Worm (Caenorhabditis elegans) whole organism, young adult: ENCODE measurements around the gene Y45F10B.13.

Experiments used
- B0261.1 ChIP-seq: sonication (generic microtip); optimal IDR thresholded peaks from 2 replicates; lab custom pipeline; 2016; ENCODE audit warnings: mild to moderate bottlenecking, missing genetic modification characterization, moderate library complexity, missing compliant biosample characterization
- B0336.3 ChIP-seq: fragments of 200-800 bp; sonication (Bioruptor generic); IDR thresholded peaks from 2 replicates; pipeline ENCODE4 v1.3.6; 2022; ENCODE audit warnings: missing genetic modification characterization, missing compliant biosample characterization
- C17E4.6 ChIP-seq: fragments of 200-800 bp; sonication (Bioruptor generic); IDR thresholded peaks from 2 replicates; pipeline ENCODE4 v1.3.6; 2022; ENCODE audit warnings: missing genetic modification reagents, missing genetic modification characterization, missing compliant biosample characterization
- D2030.7 ChIP-seq: fragments of 200-800 bp; sonication (Bioruptor generic); IDR thresholded peaks from 2 replicates; pipeline ENCODE4 v1.3.6; 2022; ENCODE audit warnings: missing genetic modification reagents, missing genetic modification characterization, missing compliant biosample characterization
- F23B12.7 ChIP-seq: sonication (generic microtip); optimal IDR thresholded peaks from 2 replicates; lab custom pipeline; 2017; ENCODE audit warnings: missing genetic modification characterization, mild to moderate bottlenecking, missing compliant biosample characterization, antibody characterized with exemption, moderate library complexity; ENCODE audit not compliant: insufficient read depth
- F33H1.4 ChIP-seq: fragments of 200-800 bp; sonication (Bioruptor generic); IDR thresholded peaks from 2 replicates; pipeline ENCODE4 v1.3.6; 2022; ENCODE audit warnings: missing genetic modification reagents, missing genetic modification characterization, missing compliant biosample characterization
- F37B4.10 ChIP-seq: fragments of 200-800 bp; sonication (Bioruptor generic); IDR thresholded peaks from 2 replicates; pipeline ENCODE4 v1.3.6; 2022; ENCODE audit warnings: missing genetic modification characterization, missing compliant biosample characterization
- F49E8.2 ChIP-seq: sonication (generic microtip); optimal IDR thresholded peaks from 3 replicates; lab custom pipeline; 2017; ENCODE audit warnings: missing genetic modification characterization, mild to moderate bottlenecking, missing compliant biosample characterization, antibody characterized with exemption, moderate library complexity; ENCODE audit not compliant: insufficient read depth
- F55B11.4 ChIP-seq: sonication (generic microtip); optimal IDR thresholded peaks from 2 replicates; lab custom pipeline; 2016; ENCODE audit warnings: missing compliant biosample characterization, missing genetic modification characterization, borderline replicate concordance; ENCODE audit not compliant: insufficient read depth
- T26A5.8 ChIP-seq: sonication (generic microtip); optimal IDR thresholded peaks from 2 replicates; lab custom pipeline; 2016; ENCODE audit warnings: missing genetic modification characterization, missing compliant biosample characterization
- Y53F4B.3 ChIP-seq: fragments of 200-800 bp; sonication (Bioruptor generic); IDR thresholded peaks from 2 replicates; pipeline ENCODE4 v1.3.6; 2022; ENCODE audit warnings: missing genetic modification reagents, missing genetic modification characterization, missing compliant biosample characterization
- Y53G8AR.9 ChIP-seq: fragments of 200-800 bp; sonication (Bioruptor generic); conservative IDR thresholded peaks from 2 replicates; pipeline ENCODE4 v1.3.6; 2022; ENCODE audit warnings: missing genetic modification reagents, missing genetic modification characterization, missing compliant biosample characterization
- Y56A3A.18 ChIP-seq: fragments of 200-800 bp; sonication (Bioruptor generic); IDR thresholded peaks from 2 replicates; pipeline ENCODE4 v1.3.6; 2022; ENCODE audit warnings: missing genetic modification reagents, missing genetic modification characterization, missing compliant biosample characterization
- Y95B8A.8 ChIP-seq: fragments of 200-800 bp; sonication (Bioruptor generic); IDR thresholded peaks from 2 replicates; pipeline ENCODE4 v1.3.6; 2022; ENCODE audit warnings: missing genetic modification reagents, missing genetic modification characterization, missing compliant biosample characterization
- ZK185.1 ChIP-seq: sonication (generic microtip); optimal IDR thresholded peaks from 2 replicates; lab custom pipeline; 2016; ENCODE audit warnings: mild to moderate bottlenecking, missing genetic modification characterization, missing compliant biosample characterization; ENCODE audit not compliant: poor library complexity, severe bottlenecking
- atf-7 ChIP-seq: sonication (generic microtip); optimal IDR thresholded peaks from 2 replicates; lab custom pipeline; 2017; ENCODE audit warnings: mild to moderate bottlenecking, missing genetic modification characterization, missing compliant biosample characterization
- attf-3 ChIP-seq: fragments of 200-800 bp; sonication (Bioruptor generic); conservative IDR thresholded peaks from 2 replicates; pipeline ENCODE4 v1.3.6; 2022; ENCODE audit warnings: missing genetic modification reagents, missing genetic modification characterization, missing compliant biosample characterization
- attf-6 ChIP-seq: fragments of 200-800 bp; sonication (Bioruptor generic); IDR thresholded peaks from 2 replicates; pipeline ENCODE4 v1.3.6; 2022; ENCODE audit warnings: missing genetic modification reagents, missing genetic modification characterization, missing compliant biosample characterization
- ceh-58 ChIP-seq: fragments of 200-800 bp; sonication (Bioruptor generic); IDR thresholded peaks from 2 replicates; pipeline ENCODE4 v1.3.6; 2022; ENCODE audit warnings: missing genetic modification characterization, missing compliant biosample characterization
- ceh-91 ChIP-seq: fragments of 200-800 bp; sonication (Bioruptor generic); IDR thresholded peaks from 2 replicates; pipeline ENCODE4 v1.3.6; 2022; ENCODE audit warnings: missing genetic modification reagents, missing genetic modification characterization, missing compliant biosample characterization
- die-1 ChIP-seq: sonication (generic microtip); optimal IDR thresholded peaks from 2 replicates; lab custom pipeline; 2016; ENCODE audit warnings: missing genotype, mild to moderate bottlenecking, missing genetic modification characterization, missing compliant biosample characterization
- dpl-1 ChIP-seq: fragments of 150-350 bp; optimal IDR thresholded peaks from 2 replicates; lab custom pipeline; 2014; ENCODE audit warnings: missing biosample characterization, missing genetic modification reagents, missing genetic modification characterization
- efl-1 ChIP-seq: fragments of 150-350 bp; optimal IDR thresholded peaks from 2 replicates; lab custom pipeline; 2014; ENCODE audit warnings: missing biosample characterization, missing genetic modification reagents, missing genetic modification characterization
- egl-18 ChIP-seq: fragments of 200-800 bp; sonication (Bioruptor generic); IDR thresholded peaks from 2 replicates; pipeline ENCODE4 v1.3.6; 2022; ENCODE audit warnings: missing genetic modification reagents, missing genetic modification characterization, missing compliant biosample characterization
- egrh-3 ChIP-seq: fragments of 200-800 bp; sonication (Bioruptor generic); IDR thresholded peaks from 2 replicates; pipeline ENCODE4 v1.3.6; 2022; ENCODE audit warnings: missing genetic modification reagents, missing genetic modification characterization, missing compliant biosample characterization
- ekl-4 ChIP-seq: fragments of 200-800 bp; sonication (Bioruptor generic); IDR thresholded peaks from 2 replicates; pipeline ENCODE4 v1.3.6; 2022; ENCODE audit warnings: missing genetic modification reagents, missing genetic modification characterization, missing compliant biosample characterization
- him-1 ChIP-seq: sonication (generic microtip); optimal IDR thresholded peaks from 2 replicates; lab custom pipeline; 2016; ENCODE audit warnings: missing genotype, missing genetic modification reagents, missing genetic modification characterization, missing compliant biosample characterization
- hmg-20 ChIP-seq: fragments of 200-800 bp; sonication (Bioruptor generic); IDR thresholded peaks from 2 replicates; pipeline ENCODE4 v1.3.6; 2022; ENCODE audit warnings: missing genetic modification reagents, missing genetic modification characterization, missing compliant biosample characterization
- let-607 ChIP-seq, 2 experiments: fragments of 200-800 bp in 1 of 2; sonication (Bioruptor generic) in 1 of 2; sonication (generic microtip) in 1 of 2; optimal IDR thresholded peaks; 2 replicates each; lab custom pipeline; 2016 to 2018; ENCODE audit warnings: mild to moderate bottlenecking in 2 of 2, missing compliant biosample characterization in 2 of 2, missing genetic modification characterization in 2 of 2, moderate library complexity in 2 of 2, missing genotype in 1 of 2
- lin-35 ChIP-seq, 3 experiments: fragments of 150-350 bp in 2 of 3; sonication (generic microtip) in 1 of 3; optimal IDR thresholded peaks; 2 replicates each; lab custom pipeline; 2014 to 2018; ENCODE audit warnings: missing biosample characterization in 3 of 3, missing genetic modification characterization in 3 of 3, missing genetic modification reagents in 3 of 3
- lin-40 ChIP-seq: sonication (generic microtip); optimal IDR thresholded peaks from 2 replicates; lab custom pipeline; 2016; ENCODE audit warnings: missing genetic modification characterization, mild to moderate bottlenecking, missing compliant biosample characterization, missing genotype, missing genetic modification reagents
- lin-54 ChIP-seq: fragments of 200-800 bp; sonication (Bioruptor generic); optimal IDR thresholded peaks from 2 replicates; lab custom pipeline; 2018; ENCODE audit warnings: mild to moderate bottlenecking, missing genetic modification characterization, missing compliant biosample characterization
- lsl-1 ChIP-seq: fragments of 200-800 bp; sonication (Bioruptor generic); optimal IDR thresholded peaks from 2 replicates; lab custom pipeline; 2018; ENCODE audit warnings: mild to moderate bottlenecking, missing genetic modification characterization, moderate library complexity, missing compliant biosample characterization
- madf-6 ChIP-seq: fragments of 200-800 bp; sonication (Bioruptor generic); IDR thresholded peaks from 2 replicates; pipeline ENCODE4 v1.3.6; 2022; ENCODE audit warnings: missing genetic modification reagents, missing genetic modification characterization, missing compliant biosample characterization
- mcd-1 ChIP-seq: fragments of 200-800 bp; sonication (Bioruptor generic); IDR thresholded peaks from 2 replicates; pipeline ENCODE4 v1.3.6; 2022; ENCODE audit warnings: missing genetic modification reagents, missing genetic modification characterization, missing compliant biosample characterization
- nhr-80 ChIP-seq: sonication (generic microtip); optimal IDR thresholded peaks from 2 replicates; lab custom pipeline; 2016; ENCODE audit warnings: missing genetic modification characterization, missing compliant biosample characterization
- snpc-1.3 ChIP-seq: sonication (generic microtip); optimal IDR thresholded peaks from 2 replicates; lab custom pipeline; 2017; ENCODE audit warnings: missing genetic modification characterization, mild to moderate bottlenecking, missing compliant biosample characterization, antibody characterized with exemption, moderate library complexity, missing genotype, missing genetic modification reagents; ENCODE audit not compliant: insufficient read depth
- snpc-4 ChIP-seq, 5 experiments: fragments of 150-350 bp in 1 of 5; sonication (generic microtip) in 4 of 5; optimal IDR thresholded peaks; 2 replicates each; lab custom pipeline; 2014 to 2018; ENCODE audit warnings: missing genetic modification characterization in 5 of 5, missing biosample characterization in 3 of 5, antibody characterized with exemption in 2 of 5, mild to moderate bottlenecking in 2 of 5, missing compliant biosample characterization in 2 of 5, missing genotype in 2 of 5, moderate library complexity in 2 of 5, missing genetic modification reagents in 1 of 5
- sptf-2 ChIP-seq: fragments of 200-800 bp; sonication (Bioruptor generic); optimal IDR thresholded peaks from 2 replicates; lab custom pipeline; 2018; ENCODE audit warnings: mild to moderate bottlenecking, missing genetic modification characterization, missing compliant biosample characterization
- unc-130 ChIP-seq: sonication (generic microtip); optimal IDR thresholded peaks from 2 replicates; lab custom pipeline; 2016; ENCODE audit warnings: missing genetic modification reagents, missing genetic modification characterization, missing compliant biosample characterization
- ztf-25 ChIP-seq: fragments of 200-800 bp; sonication (Bioruptor generic); IDR thresholded peaks from 2 replicates; pipeline ENCODE4 v1.3.6; 2022; ENCODE audit warnings: missing genetic modification reagents, missing genetic modification characterization, missing compliant biosample characterization
- ztf-3 ChIP-seq: fragments of 200-800 bp; sonication (Bioruptor generic); optimal IDR thresholded peaks from 2 replicates; lab custom pipeline; 2018; ENCODE audit warnings: mild to moderate bottlenecking, missing genetic modification characterization, missing compliant biosample characterization

Gene Y45F10B.13

DNA sequence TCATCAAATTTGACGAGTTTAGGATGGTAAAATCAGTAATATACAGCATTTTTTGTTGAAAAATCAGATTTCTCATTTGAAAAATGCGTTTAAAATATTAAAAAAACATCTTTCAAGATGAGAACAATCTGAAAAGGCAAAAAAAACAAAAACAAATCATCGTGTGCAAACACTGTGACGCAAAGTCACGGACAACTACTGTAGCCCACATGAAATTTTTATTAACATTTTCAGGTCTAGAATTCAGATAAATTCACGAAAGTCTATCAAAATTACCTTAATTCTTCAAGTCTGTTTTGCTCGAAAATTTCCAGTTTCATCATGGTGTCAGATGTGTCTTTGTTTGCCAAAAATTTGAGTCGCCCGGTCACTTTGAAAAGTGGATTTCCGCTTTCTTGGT is 22.6 kb downstream of the Y45F10B.13 start (continued):
- TF ChIP-seq lin-54 (GFP tag; lab: Kevin White, UChicago) = peak; percentile 16
- peak; percentile 7 for TF ChIP-seq snpc-1.3
- peak; percentile 58 for TF ChIP-seq ceh-91 (GFP tag; lab: Robert Waterston, UW)

DNA sequence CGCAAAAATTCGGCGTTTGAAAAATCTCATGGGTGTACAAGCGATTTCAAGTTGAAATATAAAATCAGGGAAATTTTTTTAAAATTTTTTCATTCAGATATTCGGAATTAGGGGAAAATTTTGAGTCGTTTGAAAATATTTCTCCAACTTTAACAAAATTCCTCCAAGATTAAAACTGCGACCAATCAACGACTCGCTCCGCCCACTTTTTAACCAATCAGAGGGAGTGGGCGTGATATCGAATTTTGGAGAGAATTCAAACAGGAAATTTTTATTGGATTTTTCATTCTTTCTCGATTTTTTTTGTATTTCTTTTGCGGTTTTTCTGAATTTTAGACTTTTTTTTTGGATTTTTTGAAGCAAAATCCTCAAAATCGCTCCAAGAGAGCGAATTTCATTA is 36.3 kb downstream of the Y45F10B.13 start:
- no peak for TF ChIP-seq attf-3 (GFP tag; lab: Robert Waterston, UW)
- no peak for TF ChIP-seq B0261.1
- TF ChIP-seq egl-18 (GFP tag; lab: Robert Waterston, UW) = no peak
- TF ChIP-seq egrh-3 (GFP tag; lab: Robert Waterston, UW) = no peak
- TF ChIP-seq F55B11.4 (tag; lab: Kevin White, UChicago) = no peak
- no peak for TF ChIP-seq Y53F4B.3
- no peak for TF ChIP-seq dpl-1 (GFP tag; lab: Kevin White, UChicago)
- no peak for TF ChIP-seq atf-7 (tag; lab: Kevin White, UChicago)
- no peak for TF ChIP-seq Y95B8A.8
- no peak for TF ChIP-seq ceh-58 (GFP tag; lab: Robert Waterston, UW)
- TF ChIP-seq efl-1 (GFP tag; lab: Kevin White, UChicago) = no peak
- no peak for TF ChIP-seq hmg-20 (GFP tag; lab: Robert Waterston, UW)
- no peak for TF ChIP-seq ztf-25 (GFP tag; lab: Robert Waterston, UW)
- TF ChIP-seq unc-130 (GFP tag; lab: Kevin White, UChicago) = no peak
- no peak for TF ChIP-seq ztf-3 (GFP tag; lab: Kevin White, UChicago)

DNA sequence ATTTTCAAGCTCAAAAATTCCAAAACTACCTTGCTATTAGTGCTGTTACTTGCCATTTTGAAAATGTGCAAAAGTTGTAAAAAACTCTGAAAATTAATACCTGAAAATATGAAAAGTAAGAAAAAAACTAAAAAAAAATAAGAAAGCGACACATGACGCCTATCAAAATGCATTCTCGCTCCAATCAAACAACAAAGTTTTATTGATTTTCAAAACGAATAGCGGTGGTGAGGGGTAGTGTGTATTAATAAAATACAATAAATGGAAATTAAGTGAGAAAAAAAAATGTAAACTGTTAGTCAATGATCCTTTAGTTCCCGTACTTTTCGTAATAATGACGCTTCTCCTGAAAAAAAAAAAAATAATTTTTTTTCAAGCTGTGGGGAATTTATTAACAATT is 39.7 kb downstream of the Y45F10B.13 start, which contains the start of gene dcap-2:
Gene dcap-2 (minus strand): TSS at position 86 of the 400 bp plus-strand sequence.
- no peak for TF ChIP-seq C17E4.6 (GFP tag; lab: Robert Waterston, UW)
- no peak for TF ChIP-seq snpc-4 (GFP tag; optimal IDR thresholded peaks at IDR 0.05; lab: Kevin White, UChicago)
- TF ChIP-seq snpc-4 (tag; optimal IDR thresholded peaks at IDR 0.05; lab: Kevin White, UChicago) = peak in 1 of 4 experiments; percentile 15
- no peak for TF ChIP-seq B0261.1
- TF ChIP-seq, all 124 proteins: peak for 1

ce11 chrIV:13513010-13513409 is 48.5 kb downstream of the Y45F10B.13 start:
- TF ChIP-seq ekl-4 (GFP tag; lab: Robert Waterston, UW) = no peak
- TF ChIP-seq attf-6 (GFP tag; lab: Robert Waterston, UW) = peak; percentile 69; the same call in 1 of the 2 replicates
- TF ChIP-seq B0336.3 = no peak
- no peak for TF ChIP-seq let-607 (tag; optimal IDR thresholded peaks at IDR 0.05; lab: Kevin White, UChicago)
- TF ChIP-seq snpc-4 (GFP tag; optimal IDR thresholded peaks at IDR 0.05; lab: Kevin White, UChicago) = no peak
- peak in 1 of 4 experiments; percentile 66 for TF ChIP-seq snpc-4 (tag; optimal IDR thresholded peaks at IDR 0.05; lab: Kevin White, UChicago)
- TF ChIP-seq D2030.7 (GFP tag; lab: Robert Waterston, UW) = no peak
- TF ChIP-seq F37B4.10 (GFP tag; lab: Robert Waterston, UW) = no peak
- peak; percentile 52 for TF ChIP-seq him-1 (tag; lab: Kevin White, UChicago)
- TF ChIP-seq lin-40 (tag; lab: Kevin White, UChicago) = no peak
- TF ChIP-seq madf-6 (GFP tag; lab: Robert Waterston, UW) = peak; percentile 59
- TF ChIP-seq attf-3 (GFP tag; lab: Robert Waterston, UW) = no peak
- TF ChIP-seq lin-35 (GFP tag; optimal IDR thresholded peaks at IDR 0.05; lab: Kevin White, UChicago) = no peak
- TF ChIP-seq F33H1.4 (GFP tag; lab: Robert Waterston, UW) = peak; percentile 61
- no peak for TF ChIP-seq F55B11.4 (tag; lab: Kevin White, UChicago)
- TF ChIP-seq Y53G8AR.9 (GFP tag; lab: Robert Waterston, UW) = no peak
- TF ChIP-seq Y56A3A.18 (GFP tag; lab: Robert Waterston, UW) = no peak
- TF ChIP-seq lsl-1 (GFP tag; lab: Kevin White, UChicago) = peak; percentile 68
- TF ChIP-seq F49E8.2 (tag; lab: Kevin White, UChicago) = no peak
- no peak for TF ChIP-seq mcd-1 (GFP tag; lab: Robert Waterston, UW)
- no peak for TF ChIP-seq die-1
- no peak for TF ChIP-seq sptf-2 (GFP tag; lab: Kevin White, UChicago)
- TF ChIP-seq ZK185.1 (tag; lab: Kevin White, UChicago) = no peak
- TF ChIP-seq nhr-80 (tag; lab: Kevin White, UChicago) = no peak
- TF ChIP-seq T26A5.8 (tag; lab: Kevin White, UChicago) = no peak
- TF ChIP-seq ceh-58 (GFP tag; lab: Robert Waterston, UW) = no peak
- no peak for TF ChIP-seq F23B12.7 (tag; lab: Kevin White, UChicago)
